Worm (Caenorhabditis elegans) whole organism, L4 larva: ENCODE results near the gene nhr-19.
A peak's percentile ranks its signal among the peaks of the same experiment; 100 is the strongest.

Experiments
- D1046.2 ChIP-seq: fragments of 200-800 bp; sonication (Bioruptor generic); IDR thresholded peaks from 2 replicates; pipeline ENCODE4 v1.3.6; 2022; ENCODE audit warnings: missing genetic modification characterization, missing compliant biosample characterization
- F10B5.3 ChIP-seq: sonication (generic microtip); optimal IDR thresholded peaks from 2 replicates; lab custom pipeline; 2016; ENCODE audit warnings: mild to moderate bottlenecking, missing genetic modification characterization, missing compliant biosample characterization
- F44E2.7 ChIP-seq: fragments of 200-800 bp; sonication (Bioruptor generic); IDR thresholded peaks from 2 replicates; pipeline ENCODE4 v2.1.2; 2022; ENCODE audit warnings: missing genetic modification characterization, missing compliant biosample characterization
- T20F7.1 ChIP-seq: fragments of 200-800 bp; sonication (Bioruptor generic); optimal IDR thresholded peaks from 2 replicates; lab custom pipeline; 2018; ENCODE audit warnings: mild to moderate bottlenecking, missing genetic modification characterization, missing compliant biosample characterization
- Y105C5A.15 ChIP-seq: fragments of 200-800 bp; sonication (Bioruptor generic); IDR thresholded peaks from 2 replicates; pipeline ENCODE4 v1.3.6; 2022; ENCODE audit warnings: missing genetic modification characterization, missing compliant biosample characterization
- Y48G9A.11 ChIP-seq: fragments of 200-800 bp; sonication (Bioruptor generic); IDR thresholded peaks from 2 replicates; pipeline ENCODE4 v1.3.6; 2022; ENCODE audit warnings: missing genetic modification reagents, missing genetic modification characterization, missing compliant biosample characterization
- Y5F2A.4 ChIP-seq: fragments of 200-800 bp; sonication (Bioruptor generic); optimal IDR thresholded peaks from 2 replicates; lab custom pipeline; 2018; ENCODE audit warnings: mild to moderate bottlenecking, missing genetic modification characterization, missing compliant biosample characterization
- ZK546.5 ChIP-seq, 2 experiments: sonication (generic microtip); optimal IDR thresholded peaks; 2 replicates each; lab custom pipeline; 2017; ENCODE audit warnings: missing biosample characterization in 2 of 2, missing genetic modification characterization in 2 of 2
- arid-1 ChIP-seq: fragments of 200-800 bp; sonication (Bioruptor generic); conservative IDR thresholded peaks from 2 replicates; pipeline ENCODE4 v1.3.6; 2022; ENCODE audit warnings: missing genetic modification reagents, missing genetic modification characterization, missing compliant biosample characterization
- ceh-20 ChIP-seq: fragments of 200-800 bp; sonication (Bioruptor generic); IDR thresholded peaks from 2 replicates; pipeline ENCODE4 v1.3.6; 2022; ENCODE audit warnings: missing genetic modification reagents, missing genetic modification characterization, missing compliant biosample characterization
- ceh-28 ChIP-seq: fragments of 150-350 bp; optimal IDR thresholded peaks from 2 replicates; lab custom pipeline; 2014; ENCODE audit warnings: missing biosample characterization, missing genetic modification reagents, missing genetic modification characterization
- ceh-32 ChIP-seq: sonication (generic microtip); optimal IDR thresholded peaks from 2 replicates; lab custom pipeline; 2016; ENCODE audit warnings: mild to moderate bottlenecking, missing genetic modification characterization, missing compliant biosample characterization; ENCODE audit not compliant: poor library complexity
- daf-16 ChIP-seq, 3 experiments: sonication (generic microtip); optimal IDR thresholded peaks; 2 replicates each; lab custom pipeline; 2016 to 2017; ENCODE audit warnings: missing genetic modification characterization in 3 of 3, missing genetic modification reagents in 3 of 3, mild to moderate bottlenecking in 2 of 3, missing compliant biosample characterization in 2 of 3, missing biosample characterization in 1 of 3, moderate library complexity in 1 of 3
- dmd-8 ChIP-seq: fragments of 200-800 bp; sonication (Bioruptor generic); IDR thresholded peaks from 2 replicates; pipeline ENCODE4 v1.3.6; 2022; ENCODE audit warnings: missing genetic modification characterization, missing compliant biosample characterization
- dve-1 ChIP-seq: sonication (generic microtip); optimal IDR thresholded peaks from 2 replicates; lab custom pipeline; 2017; ENCODE audit warnings: antibody characterized with exemption, mild to moderate bottlenecking, missing genetic modification characterization, missing compliant biosample characterization; ENCODE audit not compliant: insufficient read depth
- egl-27 ChIP-seq: sonication (generic microtip); optimal IDR thresholded peaks from 3 replicates; lab custom pipeline; 2017; ENCODE audit warnings: missing biosample characterization, missing genetic modification reagents, missing genetic modification characterization
- fkh-10 ChIP-seq: fragments of 150-350 bp; optimal IDR thresholded peaks from 2 replicates; lab custom pipeline; 2014; ENCODE audit warnings: missing biosample characterization, missing genetic modification reagents, missing genetic modification characterization
- hif-1 ChIP-seq, 2 experiments: sonication (generic microtip); optimal IDR thresholded peaks; 2 replicates each; lab custom pipeline; 2016 to 2017; ENCODE audit warnings: missing compliant biosample characterization in 2 of 2, missing genetic modification characterization in 2 of 2, missing genetic modification reagents in 2 of 2, missing genotype in 2 of 2, mild to moderate bottlenecking in 1 of 2
- hlh-11 ChIP-seq: fragments of 200-800 bp; sonication (Bioruptor generic); optimal IDR thresholded peaks from 2 replicates; lab custom pipeline; 2018; ENCODE audit warnings: mild to moderate bottlenecking, missing genetic modification characterization, missing compliant biosample characterization
- hmg-1.1 ChIP-seq: fragments of 200-800 bp; sonication (Bioruptor generic); IDR thresholded peaks from 2 replicates; pipeline ENCODE4 v1.3.6; 2022; ENCODE audit warnings: missing genetic modification reagents, missing genetic modification characterization, missing compliant biosample characterization
- jun-1 ChIP-seq: fragments of 150-350 bp; optimal IDR thresholded peaks from 2 replicates; lab custom pipeline; 2014; ENCODE audit warnings: missing biosample characterization, missing genetic modification reagents, missing genetic modification characterization
- lim-7 ChIP-seq: fragments of 200-800 bp; sonication (Bioruptor generic); IDR thresholded peaks from 2 replicates; pipeline ENCODE4 v1.3.6; 2022; ENCODE audit warnings: missing genetic modification characterization, missing compliant biosample characterization
- lin-38 ChIP-seq: fragments of 200-800 bp; sonication (Bioruptor generic); IDR thresholded peaks from 2 replicates; pipeline ENCODE4 v1.3.6; 2022; ENCODE audit warnings: missing genetic modification reagents, missing genetic modification characterization, missing compliant biosample characterization
- mdl-1 ChIP-seq, 2 experiments: fragments of 150-350 bp in 1 of 2; sonication (generic microtip) in 1 of 2; optimal IDR thresholded peaks; 2 replicates each; lab custom pipeline; 2014 to 2017; ENCODE audit warnings: missing biosample characterization in 2 of 2, missing genetic modification characterization in 2 of 2
- mes-2 ChIP-seq: sonication (generic microtip); optimal IDR thresholded peaks from 2 replicates; lab custom pipeline; 2016; ENCODE audit warnings: missing genotype, mild to moderate bottlenecking, missing genetic modification characterization, missing compliant biosample characterization; ENCODE audit not compliant: poor library complexity, severe bottlenecking
- mxl-2 ChIP-seq: fragments of 200-800 bp; sonication (Bioruptor generic); conservative IDR thresholded peaks from 2 replicates; pipeline ENCODE4 v1.3.6; 2022; ENCODE audit warnings: missing genetic modification reagents, missing genetic modification characterization, missing compliant biosample characterization
- mxl-3 ChIP-seq: fragments of 200-800 bp; sonication (Bioruptor generic); optimal IDR thresholded peaks from 2 replicates; lab custom pipeline; 2018; ENCODE audit warnings: mild to moderate bottlenecking, missing genetic modification characterization, missing compliant biosample characterization
- nhr-11 ChIP-seq: fragments of 150-350 bp; optimal IDR thresholded peaks from 2 replicates; lab custom pipeline; 2014; ENCODE audit warnings: missing biosample characterization, missing genetic modification characterization
- nhr-111 ChIP-seq: fragments of 200-800 bp; sonication (Bioruptor generic); optimal IDR thresholded peaks from 2 replicates; lab custom pipeline; 2018; ENCODE audit warnings: mild to moderate bottlenecking, missing genetic modification characterization, missing compliant biosample characterization
- nhr-28 ChIP-seq: fragments of 150-350 bp; optimal IDR thresholded peaks from 2 replicates; lab custom pipeline; 2014; ENCODE audit warnings: missing biosample characterization, missing genetic modification characterization
- nhr-41 ChIP-seq: fragments of 200-800 bp; sonication (Bioruptor generic); IDR thresholded peaks from 2 replicates; pipeline ENCODE4 v1.3.6; 2022; ENCODE audit warnings: missing genetic modification reagents, missing genetic modification characterization, missing compliant biosample characterization
- nhr-42 ChIP-seq: fragments of 200-800 bp; sonication (Bioruptor generic); IDR thresholded peaks from 2 replicates; pipeline ENCODE4 v1.3.6; 2022; ENCODE audit warnings: missing genetic modification characterization, missing compliant biosample characterization
- nhr-48 ChIP-seq: sonication (generic microtip); optimal IDR thresholded peaks from 2 replicates; lab custom pipeline; 2016; ENCODE audit warnings: mild to moderate bottlenecking, missing genetic modification characterization, missing compliant biosample characterization
- pha-4 ChIP-seq, 2 experiments: fragments of 150-350 bp in 1 of 2; fragments of 200-800 bp in 1 of 2; sonication (Bioruptor generic) in 1 of 2; IDR thresholded peaks in 1 of 2; optimal IDR thresholded peaks in 1 of 2; 2 replicates each; pipeline versions ENCODE4 v1.3.6 to Lab custom; 2014 to 2022; ENCODE audit warnings: missing genetic modification characterization in 2 of 2, missing genetic modification reagents in 2 of 2, missing biosample characterization in 1 of 2, missing compliant biosample characterization in 1 of 2
- pqm-1 ChIP-seq: sonication (generic microtip); optimal IDR thresholded peaks from 2 replicates; lab custom pipeline; 2017; ENCODE audit warnings: missing biosample characterization, missing genetic modification characterization
- rbr-2 ChIP-seq: sonication (generic microtip); optimal IDR thresholded peaks from 2 replicates; lab custom pipeline; 2016; ENCODE audit warnings: missing genotype, missing genetic modification characterization, missing compliant biosample characterization
- spr-1 ChIP-seq: sonication (generic microtip); optimal IDR thresholded peaks from 2 replicates; lab custom pipeline; 2016; ENCODE audit warnings: mild to moderate bottlenecking, missing genetic modification characterization, missing compliant biosample characterization
- tag-97 ChIP-seq: fragments of 200-800 bp; sonication (Bioruptor generic); IDR thresholded peaks from 2 replicates; pipeline ENCODE4 v1.3.6; 2022; ENCODE audit warnings: missing genetic modification characterization, missing compliant biosample characterization
- unc-62 ChIP-seq, 3 experiments: fragments of 150-350 bp in 1 of 3; sonication (generic microtip); optimal IDR thresholded peaks in 2 of 3; peaks in 1 of 3; 1 replicate in 1 of 3; 2 replicates in 2 of 3; lab custom pipeline; 2014 to 2017; ENCODE audit warnings: missing biosample characterization in 3 of 3, missing genetic modification characterization in 3 of 3, missing genetic modification reagents in 3 of 3, missing genotype in 1 of 3
- vab-7 ChIP-seq: fragments of 200-800 bp; sonication (Bioruptor generic); IDR thresholded peaks from 2 replicates; pipeline ENCODE4 v1.3.6; 2022; ENCODE audit warnings: missing genetic modification reagents, missing genetic modification characterization, missing compliant biosample characterization
- zag-1 ChIP-seq: fragments of 150-350 bp; optimal IDR thresholded peaks from 2 replicates; lab custom pipeline; 2014; ENCODE audit warnings: missing biosample characterization, missing genetic modification characterization
- zfp-3 ChIP-seq: fragments of 200-800 bp; sonication (Bioruptor generic); conservative IDR thresholded peaks from 2 replicates; pipeline ENCODE4 v1.3.6; 2022; ENCODE audit warnings: missing genetic modification reagents, missing genetic modification characterization, missing compliant biosample characterization
- zip-11 ChIP-seq: fragments of 200-800 bp; sonication (Bioruptor generic); IDR thresholded peaks from 2 replicates; pipeline ENCODE4 v1.3.6; 2022; ENCODE audit warnings: missing genetic modification characterization, missing compliant biosample characterization
- ztf-11 ChIP-seq: fragments of 150-350 bp; optimal IDR thresholded peaks from 2 replicates; lab custom pipeline; 2014; ENCODE audit warnings: missing biosample characterization, missing genetic modification characterization
- ztf-7 ChIP-seq: fragments of 150-350 bp; optimal IDR thresholded peaks from 2 replicates; lab custom pipeline; 2014; ENCODE audit warnings: missing biosample characterization, missing genetic modification characterization

Gene nhr-19

ce11 chrII:9620616-9621015 lies 15.3 kb upstream of the nhr-19 start (continued):
- TF ChIP-seq mdl-1 (tag; optimal IDR thresholded peaks at IDR 0.05; lab: Kevin White, UChicago) (no peak), Y48G9A.11 (no peak), mxl-2 (no peak), rbr-2 (no peak), egl-27 (tag; lab: Kevin White, UChicago) (no peak), arid-1 (no peak), T20F7.1 (GFP tag; lab: Kevin White, UChicago) (peak; percentile 65), ceh-28 (tag; lab: Kevin White, UChicago) (no peak), zip-11 (GFP tag; lab: Robert Waterston, UW) (no peak), mxl-3 (GFP tag; lab: Kevin White, UChicago) (no peak), hlh-11 (no peak), nhr-111 (GFP tag; lab: Kevin White, UChicago) (no peak), ztf-11 (tag; lab: Kevin White, UChicago) (no peak), pha-4 (GFP tag; IDR thresholded peaks at IDR 0.05; lab: Robert Waterston, UW) (no peak), pha-4 (tag; optimal IDR thresholded peaks at IDR 0.05; lab: Kevin White, UChicago) (no peak), hmg-1.1 (no peak), ceh-20 (GFP tag; lab: Robert Waterston, UW) (0 out of 2 replicates have a peak, but pooled peaks have one; percentile 32), daf-16 (GFP tag; optimal IDR thresholded peaks at IDR 0.05; lab: Kevin White, UChicago) (no peak), daf-16 (tag; optimal IDR thresholded peaks at IDR 0.05; lab: Kevin White, UChicago) (peak; percentile 19), fkh-10 (no peak), F44E2.7 (GFP tag; lab: Robert Waterston, UW) (no peak), zag-1 (tag; lab: Kevin White, UChicago) (no peak), ZK546.5 (tag; optimal IDR thresholded peaks at IDR 0.05; lab: Kevin White, UChicago) (no peak), D1046.2 (GFP tag; lab: Robert Waterston, UW) (no peak), tag-97 (GFP tag; lab: Robert Waterston, UW) (no peak), pqm-1 (tag; lab: Kevin White, UChicago) (no peak), mes-2 (tag; lab: Kevin White, UChicago) (no peak), ztf-7 (tag; lab: Kevin White, UChicago) (no peak), zfp-3 (GFP tag; lab: Robert Waterston, UW) (0 out of 2 replicates have a peak, but pooled peaks have one; percentile 10)

ce11 chrII:9619995-9620535 lies 14.7 kb upstream of the nhr-19 start:
- TF ChIP-seq zfp-3 (GFP tag; lab: Robert Waterston, UW) (no peak), Y105C5A.15 (GFP tag; lab: Robert Waterston, UW) (no peak), F10B5.3 (tag; lab: Kevin White, UChicago) (no peak), mxl-2 (no peak), zip-11 (GFP tag; lab: Robert Waterston, UW) (no peak), lin-38 (peak; percentile 7; the same call in 1 of the 2 replicates), mdl-1 (tag; optimal IDR thresholded peaks at IDR 0.05; lab: Kevin White, UChicago) (peak in 1 of 2 experiments; percentile 60), nhr-41 (GFP tag; lab: Robert Waterston, UW) (no peak), dmd-8 (no peak), jun-1 (no peak), F44E2.7 (GFP tag; lab: Robert Waterston, UW) (no peak), dve-1 (tag; lab: Kevin White, UChicago) (peak; percentile 3), Y5F2A.4 (GFP tag; lab: Kevin White, UChicago) (no peak), hmg-1.1 (no peak; the same call in 1 of the 2 replicates), nhr-48 (peak; percentile 35), lim-7 (GFP tag; lab: Robert Waterston, UW) (no peak), hlh-11 (peak; percentile 75), hif-1 (tag; optimal IDR thresholded peaks at IDR 0.05; lab: Kevin White, UChicago) (peak in 1 of 2 experiments; percentile 0), spr-1 (tag; lab: Kevin White, UChicago) (no peak), ceh-32 (tag; lab: Kevin White, UChicago) (no peak), vab-7 (GFP tag; lab: Robert Waterston, UW) (no peak), ztf-11 (tag; lab: Kevin White, UChicago) (no peak), nhr-28 (tag; lab: Kevin White, UChicago) (peak; percentile 66), unc-62 (GFP tag; optimal IDR thresholded peaks at IDR 0.05 in 1 of 2; lab: Kevin White, UChicago) (peak in 1 of 2 experiments; percentile 91), unc-62 (tag; optimal IDR thresholded peaks at IDR 0.05; lab: Kevin White, UChicago) (no peak), T20F7.1 (GFP tag; lab: Kevin White, UChicago) (no peak), nhr-42 (GFP tag; lab: Robert Waterston, UW) (no peak), mes-2 (tag; lab: Kevin White, UChicago) (peak; percentile 17), arid-1 (no peak), nhr-11 (tag; lab: Kevin White, UChicago) (peak; percentile 24)
